Worm (Caenorhabditis elegans) whole organism, young adult: Measurements from ENCODE around the gene mccc-1.

Experiments used
- T26A5.8 ChIP-seq: sonication (generic microtip); optimal IDR thresholded peaks from 2 replicates; lab custom pipeline; 2016; ENCODE audit warnings: missing genetic modification characterization, missing compliant biosample characterization
- ceh-91 ChIP-seq: fragments of 200-800 bp; sonication (Bioruptor generic); IDR thresholded peaks from 2 replicates; pipeline ENCODE4 v1.3.6; 2022; ENCODE audit warnings: missing genetic modification reagents, missing genetic modification characterization, missing compliant biosample characterization
- hlh-12 ChIP-seq: sonication (generic microtip); optimal IDR thresholded peaks from 2 replicates; lab custom pipeline; 2016; ENCODE audit warnings: missing genetic modification characterization, missing compliant biosample characterization
- hmg-1.2 ChIP-seq: fragments of 200-800 bp; sonication (Bioruptor generic); IDR thresholded peaks from 2 replicates; pipeline ENCODE4 v1.3.6; 2022; ENCODE audit warnings: missing genetic modification reagents, missing genetic modification characterization, missing compliant biosample characterization
- let-607 ChIP-seq, 2 experiments: fragments of 200-800 bp in 1 of 2; sonication (Bioruptor generic) in 1 of 2; sonication (generic microtip) in 1 of 2; optimal IDR thresholded peaks; 2 replicates each; lab custom pipeline; 2016 to 2018; ENCODE audit warnings: mild to moderate bottlenecking in 2 of 2, missing compliant biosample characterization in 2 of 2, missing genetic modification characterization in 2 of 2, moderate library complexity in 2 of 2, missing genotype in 1 of 2
- nhr-80 ChIP-seq: sonication (generic microtip); optimal IDR thresholded peaks from 2 replicates; lab custom pipeline; 2016; ENCODE audit warnings: missing genetic modification characterization, missing compliant biosample characterization
- pha-4 ChIP-seq: fragments of 150-350 bp; sonication (generic microtip); optimal IDR thresholded peaks from 2 replicates; lab custom pipeline; 2014; ENCODE audit warnings: missing biosample characterization, missing genetic modification reagents, missing genetic modification characterization
- tbx-9 ChIP-seq: sonication (generic microtip); optimal IDR thresholded peaks from 2 replicates; lab custom pipeline; 2016; ENCODE audit warnings: borderline replicate concordance, missing genetic modification characterization, inconsistent platforms, missing compliant biosample characterization
- unc-62 ChIP-seq: fragments of 150-350 bp; optimal IDR thresholded peaks from 2 replicates; lab custom pipeline; 2014; ENCODE audit warnings: missing biosample characterization, missing genetic modification reagents, missing genetic modification characterization

DNA sequence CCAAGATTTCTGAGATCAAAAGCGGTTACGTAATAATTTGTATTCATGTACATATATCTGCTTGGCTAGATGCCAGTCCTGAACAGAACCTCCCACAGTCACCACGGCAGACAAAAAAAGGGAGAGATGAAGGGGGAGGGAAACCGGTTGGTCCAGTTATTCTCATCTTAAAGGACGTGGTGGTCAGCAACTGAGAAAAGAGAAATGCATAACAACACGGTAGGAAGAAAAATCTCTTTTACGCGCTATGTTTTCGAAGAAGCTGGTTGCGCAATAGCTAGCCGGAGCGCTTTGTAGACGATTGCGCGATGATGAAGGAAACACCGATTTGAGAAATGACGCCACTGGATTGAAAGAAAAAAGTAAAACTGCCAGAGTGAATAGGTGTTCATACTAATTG, 33.7 kb downstream of the mccc-1 start:
- no peak for TF ChIP-seq ceh-91 (GFP tag; lab: Robert Waterston, UW)
- no peak for TF ChIP-seq nhr-80
- TF ChIP-seq tbx-9: no peak
- no peak for TF ChIP-seq unc-62
- TF ChIP-seq pha-4: no peak
- TF ChIP-seq hmg-1.2 (GFP tag; lab: Robert Waterston, UW): no peak
- TF ChIP-seq hlh-12: no peak
- no peak for TF ChIP-seq let-607 (tag; optimal IDR thresholded peaks at IDR 0.05; lab: Kevin White, UChicago)
- no peak for TF ChIP-seq T26A5.8 (tag; lab: Kevin White, UChicago)
